Worm (Caenorhabditis elegans) whole organism, L4 larva: ENCODE measurements around the gene K05F6.8.

Experiments used
- D1046.2 ChIP-seq: fragments of 200-800 bp; sonication (Bioruptor generic); IDR thresholded peaks from 2 replicates; pipeline ENCODE4 v1.3.6; 2022; ENCODE audit warnings: missing genetic modification characterization, missing compliant biosample characterization
- F37D6.2 ChIP-seq: sonication (generic microtip); optimal IDR thresholded peaks from 2 replicates; lab custom pipeline; 2016; ENCODE audit warnings: mild to moderate bottlenecking, missing genetic modification characterization, missing compliant biosample characterization
- F49E8.2 ChIP-seq: sonication (generic microtip); optimal IDR thresholded peaks from 2 replicates; lab custom pipeline; 2016; ENCODE audit warnings: missing compliant biosample characterization, mild to moderate bottlenecking, missing genetic modification characterization, borderline replicate concordance
- T20F7.1 ChIP-seq: fragments of 200-800 bp; sonication (Bioruptor generic); optimal IDR thresholded peaks from 2 replicates; lab custom pipeline; 2018; ENCODE audit warnings: mild to moderate bottlenecking, missing genetic modification characterization, missing compliant biosample characterization
- Y105C5A.15 ChIP-seq: fragments of 200-800 bp; sonication (Bioruptor generic); IDR thresholded peaks from 2 replicates; pipeline ENCODE4 v1.3.6; 2022; ENCODE audit warnings: missing genetic modification characterization, missing compliant biosample characterization
- Y48G9A.11 ChIP-seq: fragments of 200-800 bp; sonication (Bioruptor generic); IDR thresholded peaks from 2 replicates; pipeline ENCODE4 v1.3.6; 2022; ENCODE audit warnings: missing genetic modification reagents, missing genetic modification characterization, missing compliant biosample characterization
- Y5F2A.4 ChIP-seq: fragments of 200-800 bp; sonication (Bioruptor generic); optimal IDR thresholded peaks from 2 replicates; lab custom pipeline; 2018; ENCODE audit warnings: mild to moderate bottlenecking, missing genetic modification characterization, missing compliant biosample characterization
- aha-1 ChIP-seq: fragments of 150-350 bp; peaks from one replicate; lab custom pipeline; 2014; ENCODE audit warnings: missing biosample characterization, missing genetic modification characterization
- aly-2 ChIP-seq: sonication (generic microtip); optimal IDR thresholded peaks from 2 replicates; lab custom pipeline; 2018; ENCODE audit warnings: missing biosample characterization, missing genetic modification characterization
- ama-1 ChIP-seq: fragments of 150-350 bp; optimal IDR thresholded peaks from 2 replicates; lab custom pipeline; 2014; ENCODE audit warnings: inconsistent platforms, mixed read lengths
- arid-1 ChIP-seq: fragments of 200-800 bp; sonication (Bioruptor generic); conservative IDR thresholded peaks from 2 replicates; pipeline ENCODE4 v1.3.6; 2022; ENCODE audit warnings: missing genetic modification reagents, missing genetic modification characterization, missing compliant biosample characterization
- attf-4 ChIP-seq: sonication (generic microtip); optimal IDR thresholded peaks from 3 replicates; lab custom pipeline; 2017; ENCODE audit warnings: missing biosample characterization, missing genetic modification characterization
- ceh-28 ChIP-seq: fragments of 150-350 bp; optimal IDR thresholded peaks from 2 replicates; lab custom pipeline; 2014; ENCODE audit warnings: missing biosample characterization, missing genetic modification reagents, missing genetic modification characterization
- ces-1 ChIP-seq: fragments of 150-350 bp; sonication (generic microtip); optimal IDR thresholded peaks from 4 replicates; lab custom pipeline; 2014; ENCODE audit warnings: missing biosample characterization, missing genetic modification reagents, missing genetic modification characterization
- ctbp-1 ChIP-seq: fragments of 200-800 bp; sonication (Bioruptor generic); IDR thresholded peaks from 2 replicates; pipeline ENCODE4 v1.3.6; 2022; ENCODE audit warnings: missing genetic modification reagents, missing genetic modification characterization, missing compliant biosample characterization
- dmd-6 ChIP-seq: fragments of 200-800 bp; sonication (Bioruptor generic); IDR thresholded peaks from 2 replicates; pipeline ENCODE4 v1.3.6; 2022; ENCODE audit warnings: missing genetic modification reagents, missing genetic modification characterization, missing compliant biosample characterization
- dmd-8 ChIP-seq: fragments of 200-800 bp; sonication (Bioruptor generic); IDR thresholded peaks from 2 replicates; pipeline ENCODE4 v1.3.6; 2022; ENCODE audit warnings: missing genetic modification characterization, missing compliant biosample characterization
- dmd-9 ChIP-seq: fragments of 200-800 bp; sonication (Bioruptor generic); IDR thresholded peaks from 2 replicates; pipeline ENCODE4 v1.3.6; 2022; ENCODE audit warnings: missing genetic modification reagents, missing genetic modification characterization, missing compliant biosample characterization
- dve-1 ChIP-seq: sonication (generic microtip); optimal IDR thresholded peaks from 2 replicates; lab custom pipeline; 2017; ENCODE audit warnings: antibody characterized with exemption, mild to moderate bottlenecking, missing genetic modification characterization, missing compliant biosample characterization; ENCODE audit not compliant: insufficient read depth
- fos-1 ChIP-seq: fragments of 150-350 bp; optimal IDR thresholded peaks from 2 replicates; lab custom pipeline; 2014; ENCODE audit warnings: missing biosample characterization, missing genetic modification characterization
- hif-1 ChIP-seq, 2 experiments: sonication (generic microtip); optimal IDR thresholded peaks; 2 replicates each; lab custom pipeline; 2016 to 2017; ENCODE audit warnings: missing compliant biosample characterization in 2 of 2, missing genetic modification characterization in 2 of 2, missing genetic modification reagents in 2 of 2, missing genotype in 2 of 2, mild to moderate bottlenecking in 1 of 2
- hlh-11 ChIP-seq: fragments of 200-800 bp; sonication (Bioruptor generic); optimal IDR thresholded peaks from 2 replicates; lab custom pipeline; 2018; ENCODE audit warnings: mild to moderate bottlenecking, missing genetic modification characterization, missing compliant biosample characterization
- hmg-1.1 ChIP-seq: fragments of 200-800 bp; sonication (Bioruptor generic); IDR thresholded peaks from 2 replicates; pipeline ENCODE4 v1.3.6; 2022; ENCODE audit warnings: missing genetic modification reagents, missing genetic modification characterization, missing compliant biosample characterization
- lin-13 ChIP-seq: fragments of 150-350 bp; optimal IDR thresholded peaks from 2 replicates; lab custom pipeline; 2014; ENCODE audit warnings: missing biosample characterization, missing genetic modification reagents, missing genetic modification characterization
- lin-38 ChIP-seq: fragments of 200-800 bp; sonication (Bioruptor generic); IDR thresholded peaks from 2 replicates; pipeline ENCODE4 v1.3.6; 2022; ENCODE audit warnings: missing genetic modification reagents, missing genetic modification characterization, missing compliant biosample characterization
- lsy-2 ChIP-seq, 2 experiments: fragments of 150-350 bp in 1 of 2; sonication (generic microtip) in 1 of 2; optimal IDR thresholded peaks; 2 replicates each; lab custom pipeline; 2014 to 2017; ENCODE audit warnings: missing biosample characterization in 2 of 2, missing genetic modification characterization in 2 of 2
- mdl-1 ChIP-seq, 2 experiments: fragments of 150-350 bp in 1 of 2; sonication (generic microtip) in 1 of 2; optimal IDR thresholded peaks; 2 replicates each; lab custom pipeline; 2014 to 2017; ENCODE audit warnings: missing biosample characterization in 2 of 2, missing genetic modification characterization in 2 of 2
- mep-1 ChIP-seq: fragments of 150-350 bp; sonication (generic microtip); optimal IDR thresholded peaks from 3 replicates; lab custom pipeline; 2014; ENCODE audit warnings: missing biosample characterization, missing genetic modification characterization
- mes-2 ChIP-seq: sonication (generic microtip); optimal IDR thresholded peaks from 2 replicates; lab custom pipeline; 2016; ENCODE audit warnings: missing genotype, mild to moderate bottlenecking, missing genetic modification characterization, missing compliant biosample characterization; ENCODE audit not compliant: poor library complexity, severe bottlenecking
- mxl-2 ChIP-seq: fragments of 200-800 bp; sonication (Bioruptor generic); conservative IDR thresholded peaks from 2 replicates; pipeline ENCODE4 v1.3.6; 2022; ENCODE audit warnings: missing genetic modification reagents, missing genetic modification characterization, missing compliant biosample characterization
- nhr-11 ChIP-seq: fragments of 150-350 bp; optimal IDR thresholded peaks from 2 replicates; lab custom pipeline; 2014; ENCODE audit warnings: missing biosample characterization, missing genetic modification characterization
- nhr-25 ChIP-seq: sonication (generic microtip); optimal IDR thresholded peaks from 2 replicates; lab custom pipeline; 2017; ENCODE audit warnings: missing genetic modification characterization, mild to moderate bottlenecking, missing compliant biosample characterization, antibody characterized with exemption, moderate library complexity, borderline replicate concordance; ENCODE audit not compliant: insufficient read depth
- nhr-41 ChIP-seq: fragments of 200-800 bp; sonication (Bioruptor generic); IDR thresholded peaks from 2 replicates; pipeline ENCODE4 v1.3.6; 2022; ENCODE audit warnings: missing genetic modification reagents, missing genetic modification characterization, missing compliant biosample characterization
- nhr-77 ChIP-seq: fragments of 150-350 bp; optimal IDR thresholded peaks from 2 replicates; lab custom pipeline; 2014; ENCODE audit warnings: missing biosample characterization, missing genetic modification characterization
- pha-4 ChIP-seq, 2 experiments: fragments of 150-350 bp in 1 of 2; fragments of 200-800 bp in 1 of 2; sonication (Bioruptor generic) in 1 of 2; IDR thresholded peaks in 1 of 2; optimal IDR thresholded peaks in 1 of 2; 2 replicates each; pipeline versions ENCODE4 v1.3.6 to Lab custom; 2014 to 2022; ENCODE audit warnings: missing genetic modification characterization in 2 of 2, missing genetic modification reagents in 2 of 2, missing biosample characterization in 1 of 2, missing compliant biosample characterization in 1 of 2
- php-3 ChIP-seq: fragments of 200-800 bp; sonication (Bioruptor generic); IDR thresholded peaks from 2 replicates; pipeline ENCODE4 v1.3.6; 2022; ENCODE audit warnings: missing genetic modification reagents, missing genetic modification characterization, missing compliant biosample characterization
- rbr-2 ChIP-seq: sonication (generic microtip); optimal IDR thresholded peaks from 2 replicates; lab custom pipeline; 2016; ENCODE audit warnings: missing genotype, missing genetic modification characterization, missing compliant biosample characterization
- sdz-12 ChIP-seq: fragments of 200-800 bp; sonication (Bioruptor generic); optimal IDR thresholded peaks from 2 replicates; lab custom pipeline; 2018; ENCODE audit warnings: mild to moderate bottlenecking, missing genetic modification characterization, missing compliant biosample characterization
- snpc-1.2 ChIP-seq: fragments of 200-800 bp; sonication (Bioruptor generic); IDR thresholded peaks from 2 replicates; pipeline ENCODE4 v1.3.6; 2022; ENCODE audit warnings: missing genetic modification reagents, missing genetic modification characterization, missing compliant biosample characterization
- spr-1 ChIP-seq: sonication (generic microtip); optimal IDR thresholded peaks from 2 replicates; lab custom pipeline; 2016; ENCODE audit warnings: mild to moderate bottlenecking, missing genetic modification characterization, missing compliant biosample characterization
- tag-97 ChIP-seq: fragments of 200-800 bp; sonication (Bioruptor generic); IDR thresholded peaks from 2 replicates; pipeline ENCODE4 v1.3.6; 2022; ENCODE audit warnings: missing genetic modification characterization, missing compliant biosample characterization
- tra-1 ChIP-seq: fragments of 200-800 bp; sonication (Bioruptor generic); IDR thresholded peaks from 2 replicates; pipeline ENCODE4 v1.3.6; 2022; ENCODE audit warnings: missing genetic modification reagents, missing genetic modification characterization, missing compliant biosample characterization
- unc-39 ChIP-seq: sonication (generic microtip); optimal IDR thresholded peaks from 2 replicates; lab custom pipeline; 2017; ENCODE audit warnings: missing biosample characterization, missing genetic modification characterization
- vab-7 ChIP-seq: fragments of 200-800 bp; sonication (Bioruptor generic); IDR thresholded peaks from 2 replicates; pipeline ENCODE4 v1.3.6; 2022; ENCODE audit warnings: missing genetic modification reagents, missing genetic modification characterization, missing compliant biosample characterization
- zfp-3 ChIP-seq: fragments of 200-800 bp; sonication (Bioruptor generic); conservative IDR thresholded peaks from 2 replicates; pipeline ENCODE4 v1.3.6; 2022; ENCODE audit warnings: missing genetic modification reagents, missing genetic modification characterization, missing compliant biosample characterization
- zip-11 ChIP-seq: fragments of 200-800 bp; sonication (Bioruptor generic); IDR thresholded peaks from 2 replicates; pipeline ENCODE4 v1.3.6; 2022; ENCODE audit warnings: missing genetic modification characterization, missing compliant biosample characterization
- ztf-11 ChIP-seq: fragments of 150-350 bp; optimal IDR thresholded peaks from 2 replicates; lab custom pipeline; 2014; ENCODE audit warnings: missing biosample characterization, missing genetic modification characterization
- ztf-7 ChIP-seq: fragments of 150-350 bp; optimal IDR thresholded peaks from 2 replicates; lab custom pipeline; 2014; ENCODE audit warnings: missing biosample characterization, missing genetic modification characterization

Gene K05F6.8

ce11 chrII:1519867-1520266 lies 47.7 kb downstream of the K05F6.8 start (continued):
- peak; percentile 6 for TF ChIP-seq dve-1 (tag; lab: Kevin White, UChicago)
- TF ChIP-seq F37D6.2: peak; percentile 37
- peak; percentile 80 for TF ChIP-seq mes-2
- TF ChIP-seq tra-1 (GFP tag; lab: Robert Waterston, UW): peak; percentile 65
- TF ChIP-seq mep-1: peak; percentile 49
- TF ChIP-seq mdl-1 (tag; optimal IDR thresholded peaks at IDR 0.05; lab: Kevin White, UChicago): no peak
- no peak for TF ChIP-seq zip-11 (GFP tag; lab: Robert Waterston, UW)
- peak; percentile 15 for TF ChIP-seq nhr-11 (tag; lab: Kevin White, UChicago)
- TF ChIP-seq D1046.2 (GFP tag; lab: Robert Waterston, UW): peak; percentile 70; the same call in 1 of the 2 replicates
- TF ChIP-seq attf-4: no peak
- TF ChIP-seq ctbp-1 (GFP tag; lab: Robert Waterston, UW): peak; percentile 72
- TF ChIP-seq lin-13: peak; percentile 54
- TF ChIP-seq vab-7: peak; percentile 82
- peak; percentile 9 for TF ChIP-seq F49E8.2
- TF ChIP-seq fos-1: no peak
- peak; percentile 42 for TF ChIP-seq aha-1 (tag; lab: Kevin White, UChicago)
- TF ChIP-seq lin-38: peak; percentile 71; the same call in 1 of the 2 replicates
- TF ChIP-seq ztf-7 (tag; lab: Kevin White, UChicago): peak; percentile 45
- 0 out of 2 replicates have a peak, but pooled peaks have one; percentile 67 for TF ChIP-seq dmd-8 (GFP tag; lab: Robert Waterston, UW)
- TF ChIP-seq nhr-25: no peak
- TF ChIP-seq ztf-11 (tag; lab: Kevin White, UChicago): no peak
- no peak for TF ChIP-seq ces-1 (GFP tag; lab: Kevin White, UChicago)
- peak; percentile 52; the same call in 1 of the 2 replicates for TF ChIP-seq snpc-1.2 (GFP tag; lab: Robert Waterston, UW)
- no peak for TF ChIP-seq nhr-77 (tag; lab: Kevin White, UChicago)
- peak; percentile 65; the same call in 1 of the 2 replicates for TF ChIP-seq Y48G9A.11 (GFP tag; lab: Robert Waterston, UW)
- TF ChIP-seq hif-1 (tag; optimal IDR thresholded peaks at IDR 0.05; lab: Kevin White, UChicago): peak in 1 of 2 experiments; percentile 22
- TF ChIP-seq dmd-9 (GFP tag; lab: Robert Waterston, UW): peak; percentile 40; the same call in 1 of the 2 replicates
- TF ChIP-seq T20F7.1: no peak
- TF ChIP-seq nhr-41: 0 out of 2 replicates have a peak, but pooled peaks have one; percentile 41
- TF ChIP-seq rbr-2 (tag; lab: Kevin White, UChicago): peak; percentile 54
- peak in 1 of 2 experiments; percentile 29 for TF ChIP-seq lsy-2 (tag; optimal IDR thresholded peaks at IDR 0.05; lab: Kevin White, UChicago)
- TF ChIP-seq Y105C5A.15 (GFP tag; lab: Robert Waterston, UW): 0 out of 2 replicates have a peak, but pooled peaks have one; percentile 38
- TF ChIP-seq unc-39 (tag; lab: Kevin White, UChicago): no peak
- peak; percentile 18 for TF ChIP-seq spr-1 (tag; lab: Kevin White, UChicago)
- 0 out of 2 replicates have a peak, but pooled peaks have one; percentile 64 for TF ChIP-seq zfp-3
- peak; percentile 88 for TF ChIP-seq hmg-1.1

- no peak for TF ChIP-seq sdz-12 (GFP tag; lab: Kevin White, UChicago)
- TF ChIP-seq hlh-11 (tag; lab: Kevin White, UChicago): no peak
- no peak for TF ChIP-seq unc-39 (tag; lab: Kevin White, UChicago)
- no peak for TF ChIP-seq lin-38
- no peak for TF ChIP-seq dmd-6 (GFP tag; lab: Robert Waterston, UW)
- TF ChIP-seq F37D6.2: no peak
- TF ChIP-seq aly-2 (tag; lab: Kevin White, UChicago): no peak
- no peak for TF ChIP-seq pha-4 (GFP tag; IDR thresholded peaks at IDR 0.05; lab: Robert Waterston, UW)
- TF ChIP-seq pha-4 (tag; optimal IDR thresholded peaks at IDR 0.05; lab: Kevin White, UChicago): no peak
- TF ChIP-seq ama-1 (lab: Kevin White, UChicago): no peak
- no peak for TF ChIP-seq hmg-1.1
- TF ChIP-seq dmd-9 (GFP tag; lab: Robert Waterston, UW): no peak
- TF ChIP-seq mxl-2 (GFP tag; lab: Robert Waterston, UW): no peak
- no peak for TF ChIP-seq ceh-28 (tag; lab: Kevin White, UChicago)
- no peak for TF ChIP-seq Y5F2A.4
- TF ChIP-seq arid-1: no peak
- TF ChIP-seq tag-97 (GFP tag; lab: Robert Waterston, UW): no peak
- no peak for TF ChIP-seq php-3 (GFP tag; lab: Robert Waterston, UW)
Measured at ce11 chrII:1518914-1519313, 48.6 kb downstream of the K05F6.8 start, which contains the start of gene Y51H7BR.8. TSS of gene Y51H7BR.8 (plus strand) at chrII:1519214.
